Fruit fly (Drosophila melanogaster): ENCODE measurements around the gene spri.

- TF ChIP-seq CG6808 (GFP tag; optimal IDR thresholded peaks at IDR 0.05) (no peak), salr (GFP tag; optimal IDR thresholded peaks at IDR 0.05) (no peak), achi (GFP tag; optimal IDR thresholded peaks at IDR 0.05) (peak; percentile 22), Eip93F (GFP tag; optimal IDR thresholded peaks at IDR 0.05) (no peak), Lpt (GFP tag; optimal IDR thresholded peaks at IDR 0.05) (no peak), Ets21C (GFP tag; optimal IDR thresholded peaks at IDR 0.05) (no peak), eg (GFP tag; IDR thresholded peaks at IDR 0.05) (0 out of 3 replicates have a peak, but pooled peaks have one; percentile 22), Sox102F (GFP tag; optimal IDR thresholded peaks at IDR 0.05) (no peak), fkh (GFP tag; optimal IDR thresholded peaks at IDR 0.05) (peak; percentile 53), CG6854 (GFP tag; optimal IDR thresholded peaks at IDR 0.05) (no peak), OdsH (GFP tag; optimal IDR thresholded peaks at IDR 0.05) (peak; percentile 26), topi (GFP tag; optimal IDR thresholded peaks at IDR 0.05) (no peak), cyc (GFP tag; optimal IDR thresholded peaks at IDR 0.05) (no peak), Sox14 (GFP tag; optimal IDR thresholded peaks at IDR 0.05) (peak; percentile 28)
Measured at dm6 chrX:10543303-10543702, 41.9 kb downstream of the spri start.

All from whole organism, prepupa.